Fruit fly (Drosophila melanogaster): Measurements from ENCODE around the gene Uqcc1.

The Uqcc1 gene

dm6 chr3L:6955254-6956229 is 2.4 kb downstream of the Uqcc1 start, which contains the start of the genes CG10077 and CG9948 (continued):
- TF ChIP-seq acj6 (GFP tag; optimal IDR thresholded peaks at IDR 0.05): peak; percentile 93
- peak; percentile 95 for TF ChIP-seq eg (GFP tag; IDR thresholded peaks at IDR 0.05)
- peak; percentile 90 for TF ChIP-seq Sox102F (GFP tag; optimal IDR thresholded peaks at IDR 0.05)
- TF ChIP-seq CG8632 (GFP tag; optimal IDR thresholded peaks at IDR 0.05): peak; percentile 89
- TF ChIP-seq CG10669 (GFP tag; optimal IDR thresholded peaks at IDR 0.05): peak; percentile 88
- peak; percentile 90 for TF ChIP-seq Ets96B (tag; optimal IDR thresholded peaks at IDR 0.05)
- peak; percentile 95 for TF ChIP-seq CG15336 (GFP tag; IDR thresholded peaks at IDR 0.05)
- peak; percentile 83 for TF ChIP-seq fd59A (GFP tag; optimal IDR thresholded peaks at IDR 0.05)
- peak; percentile 88 for TF ChIP-seq topi (GFP tag; optimal IDR thresholded peaks at IDR 0.05)
- TF ChIP-seq CG6854 (GFP tag; optimal IDR thresholded peaks at IDR 0.05): peak; percentile 75
- peak; percentile 89 for TF ChIP-seq Smox (GFP tag; optimal IDR thresholded peaks at IDR 0.05)
- peak; percentile 87 for TF ChIP-seq Sox14 (GFP tag; optimal IDR thresholded peaks at IDR 0.05)
- no peak for TF ChIP-seq Hr38 (GFP tag; optimal IDR thresholded peaks at IDR 0.05)
- TF ChIP-seq CG11902 (GFP tag; optimal IDR thresholded peaks at IDR 0.05): peak; percentile 76
- TF ChIP-seq vri (GFP tag; optimal IDR thresholded peaks at IDR 0.05): peak; percentile 80
- TF ChIP-seq Eip93F (GFP tag; optimal IDR thresholded peaks at IDR 0.05): peak; percentile 86
- peak; percentile 94 for TF ChIP-seq CG8119 (GFP tag; IDR thresholded peaks at IDR 0.05)
- peak; percentile 85 for TF ChIP-seq dsx (GFP tag; optimal IDR thresholded peaks at IDR 0.05; ENCODE audit: poor library complexity, severe bottlenecking)
- TF ChIP-seq Met (GFP tag; optimal IDR thresholded peaks at IDR 0.05): peak; percentile 90
- TF ChIP-seq CG31627 (GFP tag; optimal IDR thresholded peaks at IDR 0.05): peak; percentile 88
- TF ChIP-seq ss (GFP tag; optimal IDR thresholded peaks at IDR 0.05): peak; percentile 79 to 88
- TF ChIP-seq Blimp-1 (GFP tag; optimal IDR thresholded peaks at IDR 0.05): peak; percentile 67
- TF ChIP-seq CG3032 (tag; optimal IDR thresholded peaks at IDR 0.05): peak; percentile 91
- TF ChIP-seq CG10631 (GFP tag; optimal IDR thresholded peaks at IDR 0.05): peak; percentile 87
- peak; percentile 82 for TF ChIP-seq CG7368 (GFP tag; optimal IDR thresholded peaks at IDR 0.05)
- TF ChIP-seq CG4318 (GFP tag; optimal IDR thresholded peaks at IDR 0.05): no peak
- TF ChIP-seq CG6163 (GFP tag; IDR thresholded peaks at IDR 0.05): peak; percentile 91
- peak; percentile 85 for TF ChIP-seq cyc (GFP tag; optimal IDR thresholded peaks at IDR 0.05)
- no peak for TF ChIP-seq spab (GFP tag; optimal IDR thresholded peaks at IDR 0.05)
- peak; percentile 90 for TF ChIP-seq achi (GFP tag; optimal IDR thresholded peaks at IDR 0.05)
- TF ChIP-seq esn (GFP tag; optimal IDR thresholded peaks at IDR 0.05): peak; percentile 93
- no peak for TF ChIP-seq CG6276 (GFP tag; optimal IDR thresholded peaks at IDR 0.05)

dm6 chr3L:6947188-6947971 is 10.5 kb downstream of the Uqcc1 start:
- no peak for TF ChIP-seq CG16779 (tag; optimal IDR thresholded peaks at IDR 0.05)
- TF ChIP-seq CG7368 (GFP tag; optimal IDR thresholded peaks at IDR 0.05): no peak
- TF ChIP-seq CG11902 (GFP tag; optimal IDR thresholded peaks at IDR 0.05): no peak
- no peak for TF ChIP-seq Smox (GFP tag; optimal IDR thresholded peaks at IDR 0.05)
- no peak for TF ChIP-seq esn (GFP tag; optimal IDR thresholded peaks at IDR 0.05)
- TF ChIP-seq fd85E (GFP tag; optimal IDR thresholded peaks at IDR 0.05): no peak

dm6 chr3L:6945357-6945756 is 12.6 kb downstream of the Uqcc1 start:
- TF ChIP-seq Eip75B (GFP tag; optimal IDR thresholded peaks at IDR 0.05): no peak
- TF ChIP-seq Sox14 (GFP tag; optimal IDR thresholded peaks at IDR 0.05): no peak
- TF ChIP-seq CG3919 (GFP tag; optimal IDR thresholded peaks at IDR 0.05): no peak
- no peak for TF ChIP-seq pdm3 (GFP tag; optimal IDR thresholded peaks at IDR 0.05)
- TF ChIP-seq CG4318 (GFP tag; optimal IDR thresholded peaks at IDR 0.05): no peak
- no peak for TF ChIP-seq fd59A (GFP tag; optimal IDR thresholded peaks at IDR 0.05)
- no peak for TF ChIP-seq fd85E (GFP tag; optimal IDR thresholded peaks at IDR 0.05)
- TF ChIP-seq acj6 (GFP tag; optimal IDR thresholded peaks at IDR 0.05): no peak
- TF ChIP-seq CG7368 (GFP tag; optimal IDR thresholded peaks at IDR 0.05): no peak
- no peak for TF ChIP-seq CG8319 (GFP tag; optimal IDR thresholded peaks at IDR 0.05)
